Fruit fly (Drosophila melanogaster) whole organism, adult: ENCODE results near the gene CG4957.

Source experiments
- CG11617 ChIP-seq: fragments of 200-800 bp; sonication (Bioruptor generic); optimal IDR thresholded peaks from 2 replicates; lab custom pipeline; 2017; ENCODE audit warnings: mild to moderate bottlenecking, missing biosample characterization, missing genetic modification reagents, missing genetic modification characterization
- CG12768 ChIP-seq: fragments of 200-800 bp; sonication (Bioruptor generic); optimal IDR thresholded peaks from 2 replicates; lab custom pipeline; 2017; ENCODE audit warnings: missing biosample characterization, missing genetic modification characterization, mild to moderate bottlenecking, moderate library complexity, missing genetic modification reagents
- CG14711 ChIP-seq: fragments of 200-800 bp; sonication (Bioruptor generic); optimal IDR thresholded peaks from 2 replicates; lab custom pipeline; 2018; ENCODE audit warnings: missing biosample characterization, mild to moderate bottlenecking, missing genetic modification characterization, moderate library complexity
- CG1620 ChIP-seq: fragments of 200-800 bp; sonication (Bioruptor generic); optimal IDR thresholded peaks from 2 replicates; lab custom pipeline; 2016; ENCODE audit warnings: missing biosample characterization, missing genetic modification characterization
- CG7045 ChIP-seq: fragments of 200-800 bp; sonication (Bioruptor generic); optimal IDR thresholded peaks from 2 replicates; lab custom pipeline; 2017; ENCODE audit warnings: missing biosample characterization, mild to moderate bottlenecking, missing genetic modification characterization
- Crg-1 ChIP-seq: fragments of 200-800 bp; sonication (Bioruptor generic); optimal IDR thresholded peaks from 2 replicates; lab custom pipeline; 2016; ENCODE audit warnings: missing biosample characterization, missing genetic modification characterization
- Hr96 ChIP-seq: fragments of 200-800 bp; sonication (Bioruptor generic); optimal IDR thresholded peaks from 2 replicates; lab custom pipeline; 2016; ENCODE audit warnings: missing biosample characterization, missing genetic modification characterization
- Mnt ChIP-seq: fragments of 200-800 bp; sonication (Bioruptor generic); optimal IDR thresholded peaks from 2 replicates; lab custom pipeline; 2016; ENCODE audit warnings: missing biosample characterization, mild to moderate bottlenecking, missing genetic modification characterization
- bab1 ChIP-seq: fragments of 200-800 bp; sonication (Bioruptor generic); optimal IDR thresholded peaks from 3 replicates; lab custom pipeline; 2019; ENCODE audit warnings: missing biosample characterization, mild to moderate bottlenecking, missing genetic modification characterization, moderate library complexity
- cic ChIP-seq: fragments of 200-800 bp; sonication (Bioruptor generic); optimal IDR thresholded peaks from 2 replicates; lab custom pipeline; 2017; ENCODE audit warnings: missing biosample characterization, mild to moderate bottlenecking, missing genetic modification characterization, moderate library complexity
- cnc ChIP-seq, 2 experiments: fragments of >200 bp; optimal IDR thresholded peaks; 2 replicates each; lab custom pipeline; 2017
- kay ChIP-seq: fragments of 200-800 bp; sonication (Bioruptor generic); peaks from one replicate; lab custom pipeline; 2016; ENCODE audit warnings: missing biosample characterization, missing genetic modification characterization, borderline replicate concordance
- ovo ChIP-seq: fragments of 200-800 bp; sonication (Bioruptor generic); optimal IDR thresholded peaks from 2 replicates; lab custom pipeline; 2016; ENCODE audit warnings: missing biosample characterization, missing genetic modification characterization
- pad ChIP-seq: fragments of 200-800 bp; sonication (Bioruptor generic); optimal IDR thresholded peaks from 3 replicates; lab custom pipeline; 2017; ENCODE audit warnings: missing biosample characterization, missing genetic modification characterization, mild to moderate bottlenecking, moderate library complexity, missing genetic modification reagents
- tj ChIP-seq: fragments of 200-800 bp; sonication (Bioruptor generic); optimal IDR thresholded peaks from 3 replicates; lab custom pipeline; 2017; ENCODE audit warnings: missing biosample characterization, mild to moderate bottlenecking, missing genetic modification characterization, moderate library complexity
- toe ChIP-seq: fragments of 200-800 bp; sonication (Bioruptor generic); optimal IDR thresholded peaks from 2 replicates; lab custom pipeline; 2016; ENCODE audit warnings: missing biosample characterization, missing genetic modification characterization

The CG4957 gene

DNA sequence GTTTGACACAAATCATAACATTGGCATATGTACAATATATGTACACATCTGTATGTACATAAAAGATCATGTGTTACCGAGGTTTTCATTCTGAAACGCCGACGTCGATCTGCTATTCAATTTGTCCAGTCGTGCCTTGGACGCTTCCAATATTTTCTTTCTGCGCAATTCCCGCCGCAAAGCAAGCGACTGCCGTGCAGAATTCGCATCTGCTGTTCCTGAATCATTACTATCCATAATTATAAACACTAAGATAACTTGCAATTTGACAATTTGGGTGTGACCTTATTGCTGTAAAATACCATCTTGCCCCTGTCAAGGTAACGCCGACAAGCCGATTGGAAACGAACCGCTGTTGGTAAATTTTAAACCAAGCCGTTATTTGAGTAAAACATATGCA lies 43.1 kb downstream of the CG4957 start:
- TF ChIP-seq ovo (GFP tag; lab: Kevin White, UChicago): no peak
- TF ChIP-seq Hr96 (GFP tag; lab: Kevin White, UChicago): no peak
- TF ChIP-seq kay (GFP tag; lab: Kevin White, UChicago): no peak
- no peak for TF ChIP-seq CG12768 (GFP tag; lab: Kevin White, UChicago)
- TF ChIP-seq tj (GFP tag; lab: Kevin White, UChicago): no peak
- TF ChIP-seq cic: no peak
- TF ChIP-seq Mnt (GFP tag; lab: Kevin White, UChicago): peak; percentile 39
- peak; percentile 32 for TF ChIP-seq bab1

DNA sequence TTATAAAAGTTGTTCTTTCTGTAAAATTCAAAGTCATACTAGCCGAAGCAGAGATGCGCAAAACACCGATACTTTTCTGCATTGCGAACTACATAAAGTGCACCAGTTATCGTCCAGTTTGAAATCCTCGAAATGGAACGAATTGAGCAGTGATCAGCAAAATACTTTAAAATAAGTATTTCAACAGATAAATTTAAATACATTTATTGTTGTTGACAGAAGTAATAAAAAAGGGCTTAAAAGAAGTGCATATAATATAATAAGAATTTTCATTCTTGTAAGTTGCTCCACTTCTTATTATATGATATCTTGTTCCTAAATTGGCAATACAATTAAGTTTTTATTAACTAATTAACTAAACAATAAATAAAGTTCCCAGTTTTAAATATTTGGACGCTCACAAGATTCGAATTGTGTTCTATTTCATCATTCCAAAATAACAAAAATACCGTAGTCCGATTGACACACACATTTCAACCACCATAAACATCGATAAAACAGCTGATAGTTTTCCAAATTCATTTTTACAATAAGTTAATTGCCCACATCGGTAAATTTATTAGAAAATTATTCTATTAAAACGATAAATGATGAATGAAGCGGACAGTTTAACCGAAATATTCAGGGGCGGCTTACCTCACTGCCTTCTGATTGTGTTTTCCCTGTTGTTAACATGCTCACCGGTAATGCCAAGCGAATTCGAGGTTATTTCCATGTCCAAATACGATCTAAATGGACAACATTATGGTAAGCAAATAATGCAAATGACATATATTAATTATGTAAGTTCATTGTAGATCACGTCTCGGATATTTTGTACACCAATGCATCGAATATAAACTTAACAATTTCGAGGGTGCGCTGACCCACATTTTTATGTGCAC lies 45.9 kb downstream of the CG4957 start, which contains the start of the genes Usp14 and CG4972:
Usp14 (minus strand) TSS at position 70 of the 884 bp plus-strand sequence.
CG4972 (plus strand) TSS at position 466 of the 884 bp plus-strand sequence.
- TF ChIP-seq CG1620 (GFP tag; lab: Kevin White, UChicago): peak; percentile 37
- no peak for TF ChIP-seq CG7045 (GFP tag; lab: Kevin White, UChicago)
- no peak for TF ChIP-seq cic
- TF ChIP-seq tj (GFP tag; lab: Kevin White, UChicago): peak; percentile 5
- TF ChIP-seq pad (GFP tag; lab: Kevin White, UChicago): no peak
- TF ChIP-seq toe (GFP tag; lab: Kevin White, UChicago): no peak
- TF ChIP-seq Crg-1: no peak
- TF ChIP-seq CG11617 (GFP tag; lab: Kevin White, UChicago): peak; percentile 19
- no peak for TF ChIP-seq CG12768 (GFP tag; lab: Kevin White, UChicago)
- TF ChIP-seq kay (GFP tag; lab: Kevin White, UChicago): peak; percentile 74
- TF ChIP-seq CG14711 (tag; lab: Kevin White, UChicago): no peak
- no peak for TF ChIP-seq cnc (optimal IDR thresholded peaks at IDR 0.05; lab: Kevin White, UChicago)
- no peak for TF ChIP-seq bab1

DNA sequence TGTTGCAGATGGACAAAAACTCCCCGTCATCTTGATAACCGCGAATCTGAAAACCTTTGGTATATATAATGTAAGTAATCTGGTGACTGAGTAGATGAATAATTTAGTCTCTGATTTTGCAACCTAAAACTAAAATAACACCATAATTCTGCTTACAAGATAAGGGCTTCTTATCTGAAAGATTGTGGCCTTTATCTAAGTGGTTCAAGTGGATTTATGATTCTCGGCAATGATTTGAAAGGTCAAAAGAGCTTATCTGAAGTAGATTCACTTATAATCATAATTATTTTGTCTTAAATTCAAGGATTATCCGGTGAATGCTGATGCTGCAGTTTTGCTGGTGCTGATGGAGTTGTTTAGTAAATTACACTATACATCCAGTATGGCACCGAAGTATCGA lies 47.2 kb downstream of the CG4957 start:
- TF ChIP-seq kay (GFP tag; lab: Kevin White, UChicago): peak; percentile 88
- no peak for TF ChIP-seq CG11617 (GFP tag; lab: Kevin White, UChicago)
